Worm (Caenorhabditis elegans): ENCODE results near the gene glrx-3.
"Not testable (repeated sequence)": the region's sequence is repeated elsewhere in the genome, so short reads cannot be mapped to it uniquely, and the experiment has no call there.

The glrx-3 gene

ce11 chrV:4341736-4342135 is 628 bp upstream of the glrx-3 start:
- peak; percentile 13 for TF ChIP-seq skn-1 (tag; optimal IDR thresholded peaks at IDR 0.05)
- TF ChIP-seq aha-1 (tag; optimal IDR thresholded peaks at IDR 0.05): no peak
- TF ChIP-seq ceh-82 (tag; optimal IDR thresholded peaks at IDR 0.05): no peak
- TF ChIP-seq dsc-1 (tag; optimal IDR thresholded peaks at IDR 0.05): no peak
- no peak for TF ChIP-seq ama-1 (optimal IDR thresholded peaks at IDR 0.05)

- no peak for TF ChIP-seq C34B4.2 (tag; optimal IDR thresholded peaks at IDR 0.05)
- TF ChIP-seq snpc-4 (tag; optimal IDR thresholded peaks at IDR 0.05): no peak
- peak; percentile 35 to 80 (median 53) for TF ChIP-seq dpl-1 (GFP tag; optimal IDR thresholded peaks at IDR 0.05)
- peak; percentile 60 to 68 for TF ChIP-seq lin-35 (GFP tag; optimal IDR thresholded peaks at IDR 0.05)
- TF ChIP-seq ceh-63 (GFP tag; optimal IDR thresholded peaks at IDR 0.05): no peak
- TF ChIP-seq hlh-4 (tag; optimal IDR thresholded peaks at IDR 0.05): no peak
- TF ChIP-seq unc-130 (tag; optimal IDR thresholded peaks at IDR 0.05): no peak
- TF ChIP-seq fkh-8 (tag; optimal IDR thresholded peaks at IDR 0.05): no peak
- no peak for TF ChIP-seq lin-15B (tag; optimal IDR thresholded peaks at IDR 0.05)
- TF ChIP-seq efl-1 (optimal IDR thresholded peaks at IDR 0.05): peak; percentile 81 to 86
- TF ChIP-seq efl-1 (GFP tag; optimal IDR thresholded peaks at IDR 0.05 in 1 of 2): peak; percentile 85 to 98
- no peak for TF ChIP-seq C04F5.9 (tag; optimal IDR thresholded peaks at IDR 0.05)
- TF ChIP-seq lsy-2 (tag; optimal IDR thresholded peaks at IDR 0.05): peak in 1 of 2 experiments; percentile 2
- no peak for TF ChIP-seq lin-39 (tag; optimal IDR thresholded peaks at IDR 0.05)
- TF ChIP-seq lin-14 (GFP tag; optimal IDR thresholded peaks at IDR 0.05): no peak
- no peak for TF ChIP-seq C16A3.4 (tag; optimal IDR thresholded peaks at IDR 0.05)
- no peak for TF ChIP-seq hlh-17 (GFP tag; optimal IDR thresholded peaks at IDR 0.05; ENCODE audit: borderline replicate concordance)
- TF ChIP-seq nhr-237 (tag; optimal IDR thresholded peaks at IDR 0.05): no peak
- no peak for TF ChIP-seq tlp-1 (tag; optimal IDR thresholded peaks at IDR 0.05)
- no peak for TF ChIP-seq dsc-1 (tag; optimal IDR thresholded peaks at IDR 0.05)
- TF ChIP-seq alr-1 (tag; optimal IDR thresholded peaks at IDR 0.05; ENCODE audit: borderline replicate concordance): no peak
- no peak for TF ChIP-seq rnt-1 (tag; optimal IDR thresholded peaks at IDR 0.05)
- peak; percentile 12 for TF ChIP-seq nhr-47 (tag; optimal IDR thresholded peaks at IDR 0.05)
- TF ChIP-seq egl-27 (tag; optimal IDR thresholded peaks at IDR 0.05): no peak
- no peak for TF ChIP-seq lin-13 (GFP tag; optimal IDR thresholded peaks at IDR 0.05)
- TF ChIP-seq nhr-71 (tag; optimal IDR thresholded peaks at IDR 0.05): peak; percentile 3
- peak; percentile 8 for TF ChIP-seq xbp-1 (tag; optimal IDR thresholded peaks at IDR 0.05)
Observed at ce11 chrV:4339479-4339878, 1.6 kb downstream of the glrx-3 start.

- not testable (repeated sequence) for TF ChIP-seq swsn-7 (tag; optimal IDR thresholded peaks at IDR 0.05); vab-15 (tag; optimal IDR thresholded peaks at IDR 0.05); Y116A8C.19 (tag; optimal IDR thresholded peaks at IDR 0.05; ENCODE audit: borderline replicate concordance)
Observed at ce11 chrV:4336462-4336861, 4.6 kb downstream of the glrx-3 start, which contains the start of gene irld-1. Gene irld-1, plus strand, starts transcription at chrV:4336762.

- TF ChIP-seq zag-1 (tag; optimal IDR thresholded peaks at IDR 0.05) (no peak), ces-1 (GFP tag; optimal IDR thresholded peaks at IDR 0.05) (no peak), rnt-1 (tag; optimal IDR thresholded peaks at IDR 0.05) (no peak), nhr-85 (tag) (peak; percentile 2), unc-30 (tag; optimal IDR thresholded peaks at IDR 0.05) (no peak)
Observed at ce11 chrV:4332450-4332849, 8.7 kb downstream of the glrx-3 start, which contains the start of gene oac-12. Gene oac-12, minus strand, starts transcription at chrV:4332550.

Data from whole organism, L1 larva.